Fruit fly (Drosophila melanogaster) whole organism: ENCODE measurements around the gene Las.

Source experiments
- CG8478 ChIP-seq: fragments of >200 bp; optimal IDR thresholded peaks from 2 replicates; lab custom pipeline; 2018; ENCODE audit warnings: inconsistent platforms
- Dll ChIP-seq: fragments of >200 bp; optimal IDR thresholded peaks from 2 replicates; lab custom pipeline; 2017
- psq ChIP-seq: fragments of >200 bp; optimal IDR thresholded peaks from 2 replicates; lab custom pipeline; 2017
- usp ChIP-seq: fragments of >200 bp; optimal IDR thresholded peaks from 2 replicates; lab custom pipeline; 2017; ENCODE audit warnings: missing biosample characterization, missing genetic modification characterization, mixed read lengths

DNA sequence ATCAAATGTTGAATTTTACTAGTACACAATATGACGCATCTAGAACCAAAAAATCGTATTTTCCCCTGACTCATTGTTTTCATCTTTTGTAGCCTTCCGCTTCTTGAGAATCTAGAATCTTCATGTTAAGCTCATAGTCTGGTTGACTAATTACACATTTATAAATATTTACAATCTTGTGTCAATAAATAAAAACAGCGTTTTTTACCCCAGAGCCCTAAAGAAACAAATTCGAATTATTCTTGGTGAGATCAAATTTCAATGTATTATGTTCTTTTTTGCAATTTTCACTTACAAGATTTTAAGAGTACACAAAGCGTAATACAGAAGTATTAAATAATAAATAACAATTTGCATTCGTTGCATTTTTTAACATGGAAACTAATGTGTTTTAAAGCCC, 36.1 kb downstream of the Las start:
- TF ChIP-seq usp (GFP tag; lab: Kevin White, UChicago), result no peak
- no peak for TF ChIP-seq CG8478 (lab: Kevin White, UChicago)
- no peak for TF ChIP-seq psq
- TF ChIP-seq Dll (lab: Kevin White, UChicago), result no peak
